Worm (Caenorhabditis elegans) whole organism, midembryonic: ENCODE data around the gene phf-34.

Experiments
- T22C8.4 ChIP-seq: fragments of 200-800 bp; sonication (Bioruptor generic); IDR thresholded peaks from 2 replicates; pipeline ENCODE4 v1.3.6; 2022; ENCODE audit warnings: missing genetic modification characterization, missing compliant biosample characterization
- cog-1 ChIP-seq: sonication (generic microtip); optimal IDR thresholded peaks from 2 replicates; lab custom pipeline; 2016; ENCODE audit warnings: missing genetic modification characterization, missing compliant biosample characterization
- flt-1 ChIP-seq: fragments of 200-800 bp; sonication (Bioruptor generic); IDR thresholded peaks from 2 replicates; pipeline ENCODE4 v1.3.6; 2022; ENCODE audit warnings: missing genetic modification characterization, missing compliant biosample characterization
- klf-2 ChIP-seq: fragments of 200-800 bp; sonication (Bioruptor generic); conservative IDR thresholded peaks from 2 replicates; pipeline ENCODE4 v1.3.6; 2022; ENCODE audit warnings: missing genetic modification reagents, missing genetic modification characterization, missing compliant biosample characterization
- med-1 ChIP-seq: sonication (generic microtip); optimal IDR thresholded peaks from 2 replicates; lab custom pipeline; 2017; ENCODE audit warnings: missing genetic modification characterization, mild to moderate bottlenecking, missing compliant biosample characterization, antibody characterized with exemption, missing genetic modification reagents; ENCODE audit not compliant: insufficient read depth
- ref-1 ChIP-seq: fragments of 200-800 bp; sonication (Bioruptor generic); conservative IDR thresholded peaks from 2 replicates; pipeline ENCODE4 v1.3.6; 2022; ENCODE audit warnings: missing genetic modification reagents, missing genetic modification characterization, missing compliant biosample characterization
- tab-1 ChIP-seq: fragments of 200-800 bp; sonication (Bioruptor generic); IDR thresholded peaks from 2 replicates; pipeline ENCODE4 v1.3.6; 2022; ENCODE audit warnings: missing genetic modification characterization, missing compliant biosample characterization
- ztf-23 ChIP-seq: fragments of 200-800 bp; sonication (Bioruptor generic); IDR thresholded peaks from 2 replicates; pipeline ENCODE4 v1.3.6; 2022; ENCODE audit warnings: missing genetic modification reagents, missing genetic modification characterization, missing compliant biosample characterization
- ztf-29 ChIP-seq: fragments of 200-800 bp; sonication (Bioruptor generic); IDR thresholded peaks from 2 replicates; pipeline ENCODE4 v1.3.6; 2022; ENCODE audit warnings: missing genetic modification reagents, missing genetic modification characterization, missing compliant biosample characterization

phf-34 gene

ce11 chrX:9931362-9931761 lies 32.1 kb upstream of the phf-34 start, which contains the start of gene nra-3:
TSS of gene nra-3 (minus strand) at chrX:9931462.
- no peak for TF ChIP-seq T22C8.4 (GFP tag; lab: Robert Waterston, UW)
- TF ChIP-seq ztf-29 (GFP tag; lab: Robert Waterston, UW): no peak
- peak; percentile 54; the same call in 1 of the 2 replicates for TF ChIP-seq ztf-23
- no peak for TF ChIP-seq tab-1 (GFP tag; lab: Robert Waterston, UW)
- TF ChIP-seq cog-1 (tag; lab: Kevin White, UChicago): no peak
- no peak for TF ChIP-seq ref-1 (GFP tag; lab: Robert Waterston, UW)

ce11 chrX:9927993-9928392 lies 28.7 kb upstream of the phf-34 start:
- TF ChIP-seq flt-1 (GFP tag; lab: Robert Waterston, UW) (no peak), klf-2 (GFP tag; lab: Robert Waterston, UW) (no peak), ztf-29 (GFP tag; lab: Robert Waterston, UW) (no peak), ref-1 (GFP tag; lab: Robert Waterston, UW) (no peak), T22C8.4 (GFP tag; lab: Robert Waterston, UW) (no peak), tab-1 (GFP tag; lab: Robert Waterston, UW) (no peak), cog-1 (tag; lab: Kevin White, UChicago) (no peak), med-1 (GFP tag; lab: Kevin White, UChicago) (no peak), ztf-23 (no peak)

ce11 chrX:9924962-9925361 lies 25.7 kb upstream of the phf-34 start, which contains the start of gene ugt-23:
TSS of gene ugt-23 (minus strand) at chrX:9925173.
- TF ChIP-seq ztf-23 (no peak), tab-1 (GFP tag; lab: Robert Waterston, UW) (no peak), klf-2 (GFP tag; lab: Robert Waterston, UW) (no peak), T22C8.4 (GFP tag; lab: Robert Waterston, UW) (no peak), cog-1 (tag; lab: Kevin White, UChicago) (no peak), med-1 (GFP tag; lab: Kevin White, UChicago) (no peak), ztf-29 (GFP tag; lab: Robert Waterston, UW) (no peak), flt-1 (GFP tag; lab: Robert Waterston, UW) (no peak), ref-1 (GFP tag; lab: Robert Waterston, UW) (no peak)

ce11 chrX:9921257-9921656 lies 22.0 kb upstream of the phf-34 start, which contains the start of gene C17G1.2:
TSS of gene C17G1.2 (plus strand) at chrX:9921557.
- TF ChIP-seq med-1 (GFP tag; lab: Kevin White, UChicago) (no peak), tab-1 (GFP tag; lab: Robert Waterston, UW) (no peak), ztf-23 (no peak), T22C8.4 (GFP tag; lab: Robert Waterston, UW) (no peak), flt-1 (GFP tag; lab: Robert Waterston, UW) (no peak), cog-1 (tag; lab: Kevin White, UChicago) (no peak), ref-1 (GFP tag; lab: Robert Waterston, UW) (no peak), klf-2 (GFP tag; lab: Robert Waterston, UW) (no peak), ztf-29 (GFP tag; lab: Robert Waterston, UW) (no peak)

- no peak for TF ChIP-seq ztf-29 (GFP tag; lab: Robert Waterston, UW)
These were observed 19.7 kb upstream of the phf-34 start, which contains the start of gene folr-1 for ce11 chrX:9918997-9919396. TSS of gene folr-1 (plus strand) at chrX:9919297.

- TF ChIP-seq tab-1 (GFP tag; lab: Robert Waterston, UW) (no peak), med-1 (GFP tag; lab: Kevin White, UChicago) (no peak), ztf-29 (GFP tag; lab: Robert Waterston, UW) (no peak), ref-1 (GFP tag; lab: Robert Waterston, UW) (no peak), flt-1 (GFP tag; lab: Robert Waterston, UW) (no peak), T22C8.4 (GFP tag; lab: Robert Waterston, UW) (no peak), klf-2 (GFP tag; lab: Robert Waterston, UW) (no peak), ztf-23 (no peak), cog-1 (tag; lab: Kevin White, UChicago) (no peak)
These were observed 18.1 kb upstream of the phf-34 start, which contains the start of gene F21G4.6 for ce11 chrX:9917362-9917761. TSS of gene F21G4.6 (minus strand) at chrX:9917448.

- TF ChIP-seq ref-1 (GFP tag; lab: Robert Waterston, UW): no peak
- no peak for TF ChIP-seq ztf-29 (GFP tag; lab: Robert Waterston, UW)
- no peak for TF ChIP-seq klf-2 (GFP tag; lab: Robert Waterston, UW)
- no peak for TF ChIP-seq flt-1 (GFP tag; lab: Robert Waterston, UW)
- TF ChIP-seq cog-1 (tag; lab: Kevin White, UChicago): no peak
- no peak for TF ChIP-seq med-1 (GFP tag; lab: Kevin White, UChicago)
- TF ChIP-seq tab-1 (GFP tag; lab: Robert Waterston, UW): no peak
- no peak for TF ChIP-seq T22C8.4 (GFP tag; lab: Robert Waterston, UW)
- TF ChIP-seq ztf-23: no peak
These were observed 6.6 kb upstream of the phf-34 start, which contains the start of gene F21G4.5 for ce11 chrX:9905840-9906239. TSS of gene F21G4.5 (plus strand) at chrX:9906140.

ce11 chrX:9894844-9895243 lies 4.4 kb downstream of the phf-34 start, which contains the start of gene F21G4.3:
TSS of gene F21G4.3 (plus strand) at chrX:9895144.
- TF ChIP-seq ztf-23: no peak

- TF ChIP-seq ztf-23: no peak
- no peak for TF ChIP-seq T22C8.4 (GFP tag; lab: Robert Waterston, UW)
- TF ChIP-seq klf-2 (GFP tag; lab: Robert Waterston, UW): no peak
- no peak for TF ChIP-seq ztf-29 (GFP tag; lab: Robert Waterston, UW)
- TF ChIP-seq tab-1 (GFP tag; lab: Robert Waterston, UW): no peak
- no peak for TF ChIP-seq cog-1 (tag; lab: Kevin White, UChicago)
- TF ChIP-seq ref-1 (GFP tag; lab: Robert Waterston, UW): no peak
- no peak for TF ChIP-seq med-1 (GFP tag; lab: Kevin White, UChicago)
- no peak for TF ChIP-seq flt-1 (GFP tag; lab: Robert Waterston, UW)
These were observed 6.2 kb downstream of the phf-34 start for ce11 chrX:9893069-9893468.
